Fruit fly (Drosophila melanogaster) whole organism, prepupa: ENCODE measurements around the gene Sas-4.

ENCODE experiments used
- CG11294 ChIP-seq: fragments of 200-800 bp; sonication (Bioruptor generic); IDR thresholded peaks from 2 replicates; pipeline ENCODE4 v1.3.6; 2022; ENCODE audit warnings: missing biosample characterization, missing genetic modification characterization
- CG32006 ChIP-seq: fragments of 200-800 bp; sonication (Bioruptor generic); optimal IDR thresholded peaks from 3 replicates; lab custom pipeline; 2017; ENCODE audit warnings: missing biosample characterization, mild to moderate bottlenecking, missing genetic modification characterization
- CG6276 ChIP-seq: fragments of 200-800 bp; sonication (Bioruptor generic); optimal IDR thresholded peaks from 2 replicates; lab custom pipeline; 2017; ENCODE audit warnings: missing biosample characterization, mild to moderate bottlenecking, missing genetic modification characterization
- CG6854 ChIP-seq: fragments of 200-800 bp; sonication (Bioruptor generic); optimal IDR thresholded peaks from 2 replicates; lab custom pipeline; 2017; ENCODE audit warnings: missing biosample characterization, mild to moderate bottlenecking, missing genetic modification characterization
- CG8319 ChIP-seq: fragments of 200-800 bp; sonication (Bioruptor generic); optimal IDR thresholded peaks from 3 replicates; lab custom pipeline; 2016; ENCODE audit warnings: missing biosample characterization, missing genetic modification characterization
- CG8632 ChIP-seq: fragments of 200-800 bp; sonication (Bioruptor generic); optimal IDR thresholded peaks from 3 replicates; lab custom pipeline; 2016; ENCODE audit warnings: missing biosample characterization, missing genetic modification characterization
- Eip93F ChIP-seq: fragments of 200-800 bp; sonication (Bioruptor generic); optimal IDR thresholded peaks from 2 replicates; lab custom pipeline; 2016; ENCODE audit warnings: missing biosample characterization, mild to moderate bottlenecking, missing genetic modification characterization
- Ets96B ChIP-seq: fragments of 200-800 bp; optimal IDR thresholded peaks from 2 replicates; lab custom pipeline; 2019; ENCODE audit warnings: missing biosample characterization, mild to moderate bottlenecking, missing genetic modification characterization, moderate library complexity
- Met ChIP-seq: fragments of 200-800 bp; sonication (Bioruptor generic); optimal IDR thresholded peaks from 3 replicates; lab custom pipeline; 2016; ENCODE audit warnings: missing biosample characterization, missing genetic modification characterization
- OdsH ChIP-seq: fragments of 200-800 bp; sonication (Bioruptor generic); optimal IDR thresholded peaks from 3 replicates; lab custom pipeline; 2016; ENCODE audit warnings: missing biosample characterization, missing genetic modification characterization
- Sox102F ChIP-seq: fragments of 200-800 bp; sonication (Bioruptor generic); optimal IDR thresholded peaks from 2 replicates; lab custom pipeline; 2016; ENCODE audit warnings: missing biosample characterization, mild to moderate bottlenecking, missing genetic modification characterization
- dsx ChIP-seq: fragments of 200-800 bp; optimal IDR thresholded peaks from 3 replicates; lab custom pipeline; 2019; ENCODE audit warnings: missing biosample characterization, mild to moderate bottlenecking, missing genetic modification characterization, moderate library complexity; ENCODE audit not compliant: poor library complexity, severe bottlenecking
- vri ChIP-seq: fragments of 200-800 bp; sonication (Bioruptor generic); optimal IDR thresholded peaks from 3 replicates; lab custom pipeline; 2016; ENCODE audit warnings: missing biosample characterization, mild to moderate bottlenecking, missing genetic modification characterization

- no peak for TF ChIP-seq CG8632
- TF ChIP-seq Ets96B (tag; lab: Kevin White, UChicago) = no peak
- TF ChIP-seq CG6276 (GFP tag; lab: Kevin White, UChicago) = no peak
- TF ChIP-seq OdsH (GFP tag; lab: Kevin White, UChicago) = no peak
- no peak for TF ChIP-seq dsx (GFP tag; lab: Kevin White, UChicago)
- TF ChIP-seq CG8319 (GFP tag; lab: Kevin White, UChicago) = no peak
- TF ChIP-seq vri (GFP tag; lab: Kevin White, UChicago) = no peak
- TF ChIP-seq CG6854 (GFP tag; lab: Kevin White, UChicago) = no peak
- no peak for TF ChIP-seq CG32006 (GFP tag; lab: Kevin White, UChicago)
- TF ChIP-seq Eip93F (GFP tag; lab: Kevin White, UChicago) = no peak
- no peak for TF ChIP-seq Sox102F
- TF ChIP-seq CG11294 = no peak
- no peak for TF ChIP-seq Met (GFP tag; lab: Kevin White, UChicago)
Observed at dm6 chr3R:7135881-7136280, 15.3 kb upstream of the Sas-4 start, which contains the start of gene Fer1.
